Worm (Caenorhabditis elegans) whole organism, young adult: ENCODE results near the gene Y9C9A.13.

Source experiments
- B0019.2 ChIP-seq: fragments of 200-800 bp; sonication (Bioruptor generic); conservative IDR thresholded peaks from 2 replicates; pipeline ENCODE4 v1.3.6; 2022; ENCODE audit warnings: missing genetic modification reagents, missing genetic modification characterization, missing compliant biosample characterization
- C17E4.6 ChIP-seq: fragments of 200-800 bp; sonication (Bioruptor generic); IDR thresholded peaks from 2 replicates; pipeline ENCODE4 v1.3.6; 2022; ENCODE audit warnings: missing genetic modification reagents, missing genetic modification characterization, missing compliant biosample characterization
- F23B12.7 ChIP-seq: sonication (generic microtip); optimal IDR thresholded peaks from 2 replicates; lab custom pipeline; 2017; ENCODE audit warnings: missing genetic modification characterization, mild to moderate bottlenecking, missing compliant biosample characterization, antibody characterized with exemption, moderate library complexity; ENCODE audit not compliant: insufficient read depth
- F33H1.4 ChIP-seq: fragments of 200-800 bp; sonication (Bioruptor generic); IDR thresholded peaks from 2 replicates; pipeline ENCODE4 v1.3.6; 2022; ENCODE audit warnings: missing genetic modification reagents, missing genetic modification characterization, missing compliant biosample characterization
- Y53G8AR.9 ChIP-seq: fragments of 200-800 bp; sonication (Bioruptor generic); conservative IDR thresholded peaks from 2 replicates; pipeline ENCODE4 v1.3.6; 2022; ENCODE audit warnings: missing genetic modification reagents, missing genetic modification characterization, missing compliant biosample characterization
- Y56A3A.18 ChIP-seq: fragments of 200-800 bp; sonication (Bioruptor generic); IDR thresholded peaks from 2 replicates; pipeline ENCODE4 v1.3.6; 2022; ENCODE audit warnings: missing genetic modification reagents, missing genetic modification characterization, missing compliant biosample characterization
- Y67H2A.10 ChIP-seq: fragments of 200-800 bp; sonication (Bioruptor generic); conservative IDR thresholded peaks from 2 replicates; pipeline ENCODE4 v1.3.6; 2022; ENCODE audit warnings: missing genetic modification reagents, missing genetic modification characterization, missing compliant biosample characterization
- aptf-2 ChIP-seq: fragments of 200-800 bp; sonication (Bioruptor generic); conservative IDR thresholded peaks from 2 replicates; pipeline ENCODE4 v1.3.6; 2022; ENCODE audit warnings: missing genetic modification reagents, missing genetic modification characterization, missing compliant biosample characterization
- aptf-3 ChIP-seq: fragments of 200-800 bp; sonication (Bioruptor generic); IDR thresholded peaks from 2 replicates; pipeline ENCODE4 v1.3.6; 2022; ENCODE audit warnings: missing genetic modification characterization, missing compliant biosample characterization
- athp-1 ChIP-seq: sonication (generic microtip); optimal IDR thresholded peaks from 2 replicates; lab custom pipeline; 2017; ENCODE audit warnings: mild to moderate bottlenecking, missing genetic modification characterization, missing compliant biosample characterization
- cebp-1 ChIP-seq, 2 experiments: fragments of 200-800 bp in 1 of 2; sonication (Bioruptor generic) in 1 of 2; sonication (generic microtip) in 1 of 2; IDR thresholded peaks in 1 of 2; optimal IDR thresholded peaks in 1 of 2; 2 replicates each; pipeline versions ENCODE4 v1.3.6 to Lab custom; 2017 to 2022; ENCODE audit warnings: missing compliant biosample characterization in 2 of 2, missing genetic modification characterization in 2 of 2, mild to moderate bottlenecking in 1 of 2, missing genetic modification reagents in 1 of 2, moderate library complexity in 1 of 2
- ceh-100 ChIP-seq: fragments of 200-800 bp; sonication (Bioruptor generic); IDR thresholded peaks from 2 replicates; pipeline ENCODE4 v1.3.6; 2022; ENCODE audit warnings: missing genetic modification reagents, missing genetic modification characterization, missing compliant biosample characterization
- die-1 ChIP-seq: sonication (generic microtip); optimal IDR thresholded peaks from 2 replicates; lab custom pipeline; 2016; ENCODE audit warnings: missing genotype, mild to moderate bottlenecking, missing genetic modification characterization, missing compliant biosample characterization
- dox-1 ChIP-seq: fragments of 200-800 bp; sonication (Bioruptor generic); IDR thresholded peaks from 2 replicates; pipeline ENCODE4 v1.3.6; 2022; ENCODE audit warnings: missing genetic modification reagents, missing genetic modification characterization, missing compliant biosample characterization
- dpff-1 ChIP-seq: sonication (generic microtip); optimal IDR thresholded peaks from 2 replicates; lab custom pipeline; 2017; ENCODE audit warnings: mild to moderate bottlenecking, missing genetic modification characterization, missing compliant biosample characterization
- dpl-1 ChIP-seq: fragments of 150-350 bp; optimal IDR thresholded peaks from 2 replicates; lab custom pipeline; 2014; ENCODE audit warnings: missing biosample characterization, missing genetic modification reagents, missing genetic modification characterization
- egl-44 ChIP-seq: fragments of 200-800 bp; sonication (Bioruptor generic); IDR thresholded peaks from 2 replicates; pipeline ENCODE4 v1.3.6; 2022; ENCODE audit warnings: missing genetic modification reagents, missing genetic modification characterization, missing compliant biosample characterization
- fkh-3 ChIP-seq: sonication (generic microtip); optimal IDR thresholded peaks from 2 replicates; lab custom pipeline; 2016; ENCODE audit warnings: mild to moderate bottlenecking, missing genetic modification characterization, missing compliant biosample characterization
- gei-17 ChIP-seq: fragments of 200-800 bp; sonication (Bioruptor generic); optimal IDR thresholded peaks from 2 replicates; lab custom pipeline; 2018; ENCODE audit warnings: mild to moderate bottlenecking, missing genetic modification characterization, missing compliant biosample characterization
- him-1 ChIP-seq: sonication (generic microtip); optimal IDR thresholded peaks from 2 replicates; lab custom pipeline; 2016; ENCODE audit warnings: missing genotype, missing genetic modification reagents, missing genetic modification characterization, missing compliant biosample characterization
- hlh-12 ChIP-seq: sonication (generic microtip); optimal IDR thresholded peaks from 2 replicates; lab custom pipeline; 2016; ENCODE audit warnings: missing genetic modification characterization, missing compliant biosample characterization
- hmg-1.2 ChIP-seq: fragments of 200-800 bp; sonication (Bioruptor generic); IDR thresholded peaks from 2 replicates; pipeline ENCODE4 v1.3.6; 2022; ENCODE audit warnings: missing genetic modification reagents, missing genetic modification characterization, missing compliant biosample characterization
- hmg-20 ChIP-seq: fragments of 200-800 bp; sonication (Bioruptor generic); IDR thresholded peaks from 2 replicates; pipeline ENCODE4 v1.3.6; 2022; ENCODE audit warnings: missing genetic modification reagents, missing genetic modification characterization, missing compliant biosample characterization
- let-526 ChIP-seq: fragments of 200-800 bp; sonication (Bioruptor generic); IDR thresholded peaks from 2 replicates; pipeline ENCODE4 v1.3.6; 2022; ENCODE audit warnings: missing genetic modification reagents, missing genetic modification characterization, missing compliant biosample characterization
- let-607 ChIP-seq, 2 experiments: fragments of 200-800 bp in 1 of 2; sonication (Bioruptor generic) in 1 of 2; sonication (generic microtip) in 1 of 2; optimal IDR thresholded peaks; 2 replicates each; lab custom pipeline; 2016 to 2018; ENCODE audit warnings: mild to moderate bottlenecking in 2 of 2, missing compliant biosample characterization in 2 of 2, missing genetic modification characterization in 2 of 2, moderate library complexity in 2 of 2, missing genotype in 1 of 2
- lin-26 ChIP-seq: fragments of 200-800 bp; sonication (Bioruptor generic); IDR thresholded peaks from 2 replicates; pipeline ENCODE4 v1.3.6; 2022; ENCODE audit warnings: missing genetic modification reagents, missing genetic modification characterization, missing compliant biosample characterization
- lin-40 ChIP-seq: sonication (generic microtip); optimal IDR thresholded peaks from 2 replicates; lab custom pipeline; 2016; ENCODE audit warnings: missing genetic modification characterization, mild to moderate bottlenecking, missing compliant biosample characterization, missing genotype, missing genetic modification reagents
- lin-54 ChIP-seq: fragments of 200-800 bp; sonication (Bioruptor generic); optimal IDR thresholded peaks from 2 replicates; lab custom pipeline; 2018; ENCODE audit warnings: mild to moderate bottlenecking, missing genetic modification characterization, missing compliant biosample characterization
- lsl-1 ChIP-seq: fragments of 200-800 bp; sonication (Bioruptor generic); optimal IDR thresholded peaks from 2 replicates; lab custom pipeline; 2018; ENCODE audit warnings: mild to moderate bottlenecking, missing genetic modification characterization, moderate library complexity, missing compliant biosample characterization
- madf-10 ChIP-seq: sonication (generic microtip); optimal IDR thresholded peaks from 2 replicates; lab custom pipeline; 2016; ENCODE audit warnings: mild to moderate bottlenecking, missing genetic modification characterization, missing compliant biosample characterization
- madf-8 ChIP-seq: fragments of 200-800 bp; sonication (Bioruptor generic); conservative IDR thresholded peaks from 2 replicates; pipeline ENCODE4 v1.3.6; 2022; ENCODE audit warnings: missing genetic modification reagents, missing genetic modification characterization, missing compliant biosample characterization
- mxl-1 ChIP-seq: sonication (generic microtip); optimal IDR thresholded peaks from 2 replicates; lab custom pipeline; 2016; ENCODE audit warnings: missing genetic modification characterization, missing compliant biosample characterization
- nhr-120 ChIP-seq: fragments of 200-800 bp; sonication (Bioruptor generic); IDR thresholded peaks from 2 replicates; pipeline ENCODE4 v1.3.6; 2022; ENCODE audit warnings: missing genetic modification characterization, missing compliant biosample characterization
- nhr-179 ChIP-seq: sonication (generic microtip); optimal IDR thresholded peaks from 2 replicates; lab custom pipeline; 2016; ENCODE audit warnings: mild to moderate bottlenecking, missing genetic modification characterization, missing compliant biosample characterization
- pbrm-1 ChIP-seq: fragments of 200-800 bp; sonication (Bioruptor generic); IDR thresholded peaks from 2 replicates; pipeline ENCODE4 v1.3.6; 2022; ENCODE audit warnings: missing genetic modification reagents, missing genetic modification characterization, missing compliant biosample characterization
- sea-2 ChIP-seq: fragments of 200-800 bp; sonication (Bioruptor generic); IDR thresholded peaks from 2 replicates; pipeline ENCODE4 v1.3.6; 2022; ENCODE audit warnings: missing genetic modification characterization, missing compliant biosample characterization
- snpc-1.1 ChIP-seq: sonication (generic microtip); optimal IDR thresholded peaks from 2 replicates; lab custom pipeline; 2017; ENCODE audit warnings: missing genetic modification characterization, mild to moderate bottlenecking, missing compliant biosample characterization, antibody characterized with exemption, moderate library complexity, missing genotype, missing genetic modification reagents; ENCODE audit not compliant: insufficient read depth
- snpc-1.3 ChIP-seq: sonication (generic microtip); optimal IDR thresholded peaks from 2 replicates; lab custom pipeline; 2017; ENCODE audit warnings: missing genetic modification characterization, mild to moderate bottlenecking, missing compliant biosample characterization, antibody characterized with exemption, moderate library complexity, missing genotype, missing genetic modification reagents; ENCODE audit not compliant: insufficient read depth
- snpc-3.4 ChIP-seq: sonication (generic microtip); optimal IDR thresholded peaks from 2 replicates; lab custom pipeline; 2017; ENCODE audit warnings: missing genetic modification characterization, mild to moderate bottlenecking, missing compliant biosample characterization, antibody characterized with exemption, moderate library complexity, missing genotype, missing genetic modification reagents
- snpc-4 ChIP-seq, 5 experiments: fragments of 150-350 bp in 1 of 5; sonication (generic microtip) in 4 of 5; optimal IDR thresholded peaks; 2 replicates each; lab custom pipeline; 2014 to 2018; ENCODE audit warnings: missing genetic modification characterization in 5 of 5, missing biosample characterization in 3 of 5, antibody characterized with exemption in 2 of 5, mild to moderate bottlenecking in 2 of 5, missing compliant biosample characterization in 2 of 5, missing genotype in 2 of 5, moderate library complexity in 2 of 5, missing genetic modification reagents in 1 of 5
- tbp1 ChIP-seq: fragments of 200-800 bp; sonication (Bioruptor generic); optimal IDR thresholded peaks from 2 replicates; lab custom pipeline; 2018; ENCODE audit warnings: mild to moderate bottlenecking, missing genetic modification characterization, missing compliant biosample characterization
- tlf-1 ChIP-seq: fragments of 200-800 bp; sonication (Bioruptor generic); optimal IDR thresholded peaks from 2 replicates; lab custom pipeline; 2018; ENCODE audit warnings: mild to moderate bottlenecking, missing genetic modification characterization, missing compliant biosample characterization
- ztf-25 ChIP-seq: fragments of 200-800 bp; sonication (Bioruptor generic); IDR thresholded peaks from 2 replicates; pipeline ENCODE4 v1.3.6; 2022; ENCODE audit warnings: missing genetic modification reagents, missing genetic modification characterization, missing compliant biosample characterization
- ztf-26 ChIP-seq: sonication (generic microtip); optimal IDR thresholded peaks from 2 replicates; lab custom pipeline; 2017; ENCODE audit warnings: missing genetic modification characterization, missing compliant biosample characterization

Y9C9A.13 gene

DNA sequence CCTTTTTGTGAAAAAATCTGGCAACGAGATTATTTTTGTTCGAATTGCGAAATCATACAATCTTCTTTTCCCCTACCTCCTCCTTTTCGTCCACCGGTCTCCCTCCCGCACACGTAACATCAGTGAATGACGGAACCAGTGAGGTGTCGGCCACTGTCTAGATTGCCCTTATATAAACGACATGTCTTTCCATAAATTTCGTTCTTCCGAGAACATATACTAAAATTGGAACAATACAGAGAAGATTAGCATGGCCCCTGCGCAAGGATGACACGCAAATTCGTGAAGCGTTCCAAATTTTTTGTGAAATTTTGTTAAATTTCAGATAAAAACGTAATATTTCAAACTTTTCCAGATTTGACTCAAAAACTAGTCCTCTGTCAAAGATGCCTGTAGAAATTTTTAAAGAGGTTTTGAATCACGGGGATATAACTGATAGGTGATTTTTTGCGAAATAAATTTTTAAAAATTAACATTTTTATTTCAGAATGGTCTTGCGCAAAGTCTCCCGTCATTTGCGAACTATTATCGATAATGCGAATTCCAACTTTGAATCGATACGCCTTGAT is 38.5 kb downstream of the Y9C9A.13 start (continued):
- peak; percentile 44; the same call in 1 of the 2 replicates for TF ChIP-seq cebp-1 (GFP tag; IDR thresholded peaks at IDR 0.05; lab: Robert Waterston, UW)
- TF ChIP-seq cebp-1 (tag; optimal IDR thresholded peaks at IDR 0.05; lab: Kevin White, UChicago), result no peak
- no peak for TF ChIP-seq sea-2
- peak; percentile 18 for TF ChIP-seq madf-10
- TF ChIP-seq Y56A3A.18, result peak; percentile 93
- peak; percentile 30 for TF ChIP-seq mxl-1
- peak; percentile 11 for TF ChIP-seq tlf-1 (GFP tag; lab: Kevin White, UChicago)
- TF ChIP-seq F33H1.4 (GFP tag; lab: Robert Waterston, UW), result peak; percentile 46
- TF ChIP-seq nhr-179 (tag; lab: Kevin White, UChicago), result no peak
- TF ChIP-seq snpc-4 (GFP tag; optimal IDR thresholded peaks at IDR 0.05; lab: Kevin White, UChicago), result peak; percentile 91
- TF ChIP-seq snpc-4 (tag; optimal IDR thresholded peaks at IDR 0.05; lab: Kevin White, UChicago), result peak; percentile 95 to 99 (median 98)
- no peak for TF ChIP-seq lin-54 (GFP tag; lab: Kevin White, UChicago)
- TF ChIP-seq let-526, result no peak
- TF ChIP-seq ceh-100 (GFP tag; lab: Robert Waterston, UW), result peak; percentile 46; the same call in 1 of the 2 replicates
- TF ChIP-seq madf-8 (GFP tag; lab: Robert Waterston, UW), result no peak
- 0 out of 2 replicates have a peak, but pooled peaks have one; percentile 54 for TF ChIP-seq ztf-25
- TF ChIP-seq C17E4.6, result peak; percentile 48; the same call in 1 of the 2 replicates
- peak; percentile 73 for TF ChIP-seq die-1 (tag; lab: Kevin White, UChicago)
- TF ChIP-seq dox-1 (GFP tag; lab: Robert Waterston, UW), result no peak; the same call in 1 of the 2 replicates
- TF ChIP-seq lsl-1 (GFP tag; lab: Kevin White, UChicago), result peak; percentile 34
- peak; percentile 83 for TF ChIP-seq tbp1 (GFP tag; lab: Kevin White, UChicago)
- TF ChIP-seq aptf-3 (GFP tag; lab: Robert Waterston, UW), result 0 out of 2 replicates have a peak, but pooled peaks have one; percentile 57
- no peak for TF ChIP-seq pbrm-1 (GFP tag; lab: Robert Waterston, UW)
- TF ChIP-seq him-1, result peak; percentile 37
- TF ChIP-seq lin-26, result peak; percentile 91
- no peak for TF ChIP-seq B0019.2
- peak; percentile 92 for TF ChIP-seq snpc-1.1
- no peak for TF ChIP-seq aptf-2 (GFP tag; lab: Robert Waterston, UW)
- no peak for TF ChIP-seq lin-40 (tag; lab: Kevin White, UChicago)
- no peak for TF ChIP-seq dpl-1
- TF ChIP-seq gei-17 (GFP tag; lab: Kevin White, UChicago), result no peak
- peak; percentile 56 for TF ChIP-seq hlh-12 (tag; lab: Kevin White, UChicago)
- no peak for TF ChIP-seq athp-1 (tag; lab: Kevin White, UChicago)
- TF ChIP-seq fkh-3, result peak; percentile 45
- TF ChIP-seq hmg-20 (GFP tag; lab: Robert Waterston, UW), result peak; percentile 73
- TF ChIP-seq hmg-1.2 (GFP tag; lab: Robert Waterston, UW), result peak; percentile 80
- TF ChIP-seq Y67H2A.10 (GFP tag; lab: Robert Waterston, UW), result no peak
- TF ChIP-seq snpc-3.4 (tag; lab: Kevin White, UChicago), result peak; percentile 90
- TF ChIP-seq nhr-120 (GFP tag; lab: Robert Waterston, UW), result 0 out of 2 replicates have a peak, but pooled peaks have one; percentile 49
- TF ChIP-seq F23B12.7 (tag; lab: Kevin White, UChicago), result no peak
- TF ChIP-seq let-607 (tag; optimal IDR thresholded peaks at IDR 0.05; lab: Kevin White, UChicago), result peak in 1 of 2 experiments; percentile 39
- TF ChIP-seq snpc-1.3 (tag; lab: Kevin White, UChicago), result peak; percentile 59
- TF ChIP-seq dpff-1 (tag; lab: Kevin White, UChicago), result no peak
- TF ChIP-seq Y53G8AR.9 (GFP tag; lab: Robert Waterston, UW), result no peak
- peak; percentile 39; the same call in 1 of the 2 replicates for TF ChIP-seq egl-44 (GFP tag; lab: Robert Waterston, UW)
- TF ChIP-seq ztf-26 (tag; lab: Kevin White, UChicago), result peak; percentile 22
